Worm (Caenorhabditis elegans) whole organism, midembryonic: ENCODE measurements around the gene T23B12.6.

Experiments used
- T22C8.4 ChIP-seq: fragments of 200-800 bp; sonication (Bioruptor generic); IDR thresholded peaks from 2 replicates; pipeline ENCODE4 v1.3.6; 2022; ENCODE audit warnings: missing genetic modification characterization, missing compliant biosample characterization
- cog-1 ChIP-seq: sonication (generic microtip); optimal IDR thresholded peaks from 2 replicates; lab custom pipeline; 2016; ENCODE audit warnings: missing genetic modification characterization, missing compliant biosample characterization
- flt-1 ChIP-seq: fragments of 200-800 bp; sonication (Bioruptor generic); IDR thresholded peaks from 2 replicates; pipeline ENCODE4 v1.3.6; 2022; ENCODE audit warnings: missing genetic modification characterization, missing compliant biosample characterization
- klf-2 ChIP-seq: fragments of 200-800 bp; sonication (Bioruptor generic); conservative IDR thresholded peaks from 2 replicates; pipeline ENCODE4 v1.3.6; 2022; ENCODE audit warnings: missing genetic modification reagents, missing genetic modification characterization, missing compliant biosample characterization
- med-1 ChIP-seq: sonication (generic microtip); optimal IDR thresholded peaks from 2 replicates; lab custom pipeline; 2017; ENCODE audit warnings: missing genetic modification characterization, mild to moderate bottlenecking, missing compliant biosample characterization, antibody characterized with exemption, missing genetic modification reagents; ENCODE audit not compliant: insufficient read depth
- ref-1 ChIP-seq: fragments of 200-800 bp; sonication (Bioruptor generic); conservative IDR thresholded peaks from 2 replicates; pipeline ENCODE4 v1.3.6; 2022; ENCODE audit warnings: missing genetic modification reagents, missing genetic modification characterization, missing compliant biosample characterization
- tab-1 ChIP-seq: fragments of 200-800 bp; sonication (Bioruptor generic); IDR thresholded peaks from 2 replicates; pipeline ENCODE4 v1.3.6; 2022; ENCODE audit warnings: missing genetic modification characterization, missing compliant biosample characterization
- ztf-23 ChIP-seq: fragments of 200-800 bp; sonication (Bioruptor generic); IDR thresholded peaks from 2 replicates; pipeline ENCODE4 v1.3.6; 2022; ENCODE audit warnings: missing genetic modification reagents, missing genetic modification characterization, missing compliant biosample characterization
- ztf-29 ChIP-seq: fragments of 200-800 bp; sonication (Bioruptor generic); IDR thresholded peaks from 2 replicates; pipeline ENCODE4 v1.3.6; 2022; ENCODE audit warnings: missing genetic modification reagents, missing genetic modification characterization, missing compliant biosample characterization

The T23B12.6 gene

ce11 chrV:8467031-8467430, 6.8 kb upstream of the T23B12.6 start, which contains the start of gene mrpl-4:
TSS of gene mrpl-4 (plus strand) at chrV:8467265.
- TF ChIP-seq med-1 (GFP tag; lab: Kevin White, UChicago): no peak
- no peak for TF ChIP-seq ztf-23 (GFP tag; lab: Robert Waterston, UW)
- no peak for TF ChIP-seq klf-2 (GFP tag; lab: Robert Waterston, UW)
- no peak for TF ChIP-seq flt-1 (GFP tag; lab: Robert Waterston, UW)
- TF ChIP-seq T22C8.4: no peak
- TF ChIP-seq ref-1: no peak
- no peak for TF ChIP-seq cog-1 (tag; lab: Kevin White, UChicago)
- no peak for TF ChIP-seq tab-1 (GFP tag; lab: Robert Waterston, UW)
- no peak for TF ChIP-seq ztf-29 (GFP tag; lab: Robert Waterston, UW)

DNA sequence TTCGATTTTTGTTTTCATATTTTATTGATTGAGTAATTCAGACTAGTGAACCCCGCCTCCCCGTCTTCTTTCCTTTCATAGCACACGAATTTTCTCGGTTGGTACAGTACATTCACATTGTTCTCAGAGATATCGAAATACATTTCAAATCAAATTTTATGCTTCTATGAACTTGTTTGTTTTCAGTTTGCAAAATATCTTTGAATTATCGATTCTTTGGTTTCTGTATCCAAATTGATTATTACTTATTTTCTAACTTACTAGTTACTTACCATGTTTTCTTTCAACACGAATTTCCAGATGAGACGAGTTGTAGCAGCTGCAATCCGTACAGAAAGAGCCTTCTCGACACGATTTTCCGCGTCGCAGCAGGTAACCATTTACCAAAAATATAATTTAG, 5.2 kb upstream of the T23B12.6 start, which contains the start of gene mrps-2:
Gene mrps-2 (plus strand): TSS at position 301 of the 400 bp plus-strand sequence.
- TF ChIP-seq ztf-29 (GFP tag; lab: Robert Waterston, UW) (no peak), ztf-23 (GFP tag; lab: Robert Waterston, UW) (no peak), tab-1 (GFP tag; lab: Robert Waterston, UW) (no peak), T22C8.4 (no peak), cog-1 (tag; lab: Kevin White, UChicago) (no peak), klf-2 (GFP tag; lab: Robert Waterston, UW) (no peak), ref-1 (no peak), flt-1 (GFP tag; lab: Robert Waterston, UW) (no peak), med-1 (GFP tag; lab: Kevin White, UChicago) (no peak)

DNA sequence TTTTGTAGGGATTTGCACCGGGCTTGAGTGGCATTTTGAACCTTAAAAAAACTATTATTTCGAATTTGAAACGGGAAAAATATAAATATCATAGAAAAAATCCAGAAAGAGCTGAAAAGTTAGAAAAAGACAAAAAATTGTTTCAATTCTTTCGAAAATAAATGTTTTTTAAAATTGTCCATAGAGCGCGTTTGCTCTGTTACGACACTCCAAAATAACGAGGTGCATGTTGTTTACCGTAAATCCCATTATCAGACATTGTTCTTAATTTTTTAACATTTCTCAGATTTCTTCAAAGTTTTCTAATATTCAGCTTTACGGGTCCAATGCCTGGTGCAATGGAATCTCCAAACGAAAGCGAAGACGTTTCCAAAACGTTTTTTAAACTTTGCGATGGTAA, 1.9 kb upstream of the T23B12.6 start, which contains the start of the genes dnj-22 and natc-1:
Gene dnj-22 (minus strand): TSS at position 47 of the 400 bp plus-strand sequence.
Gene natc-1 (plus strand): TSS at position 286 of the 400 bp plus-strand sequence.
- TF ChIP-seq flt-1 (GFP tag; lab: Robert Waterston, UW): no peak
- TF ChIP-seq cog-1 (tag; lab: Kevin White, UChicago): peak; percentile 67

DNA sequence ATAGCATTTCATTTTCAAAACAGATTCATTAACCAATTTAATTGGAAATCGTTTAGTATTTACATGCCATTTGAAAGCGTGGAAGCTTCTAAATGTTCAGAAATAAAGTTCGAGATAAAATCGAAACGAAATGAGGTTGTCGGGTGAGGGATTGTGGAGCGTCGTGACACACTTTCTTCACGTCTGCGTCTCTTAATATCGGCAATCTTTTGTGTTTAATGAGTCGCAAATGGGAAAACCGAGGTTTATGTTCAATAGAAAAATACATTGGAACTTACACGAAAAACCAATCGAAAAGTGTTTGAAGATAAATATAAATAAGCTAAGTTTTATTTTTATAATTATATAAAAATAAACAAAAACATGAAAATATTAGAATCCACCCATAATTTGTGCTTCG, 581 bp upstream of the T23B12.6 start:
- no peak for TF ChIP-seq tab-1 (GFP tag; lab: Robert Waterston, UW)
- TF ChIP-seq med-1 (GFP tag; lab: Kevin White, UChicago): no peak
- TF ChIP-seq klf-2 (GFP tag; lab: Robert Waterston, UW): no peak
- TF ChIP-seq cog-1 (tag; lab: Kevin White, UChicago): no peak
- TF ChIP-seq ztf-29 (GFP tag; lab: Robert Waterston, UW): no peak
- no peak for TF ChIP-seq flt-1 (GFP tag; lab: Robert Waterston, UW)
- TF ChIP-seq ref-1: no peak

DNA sequence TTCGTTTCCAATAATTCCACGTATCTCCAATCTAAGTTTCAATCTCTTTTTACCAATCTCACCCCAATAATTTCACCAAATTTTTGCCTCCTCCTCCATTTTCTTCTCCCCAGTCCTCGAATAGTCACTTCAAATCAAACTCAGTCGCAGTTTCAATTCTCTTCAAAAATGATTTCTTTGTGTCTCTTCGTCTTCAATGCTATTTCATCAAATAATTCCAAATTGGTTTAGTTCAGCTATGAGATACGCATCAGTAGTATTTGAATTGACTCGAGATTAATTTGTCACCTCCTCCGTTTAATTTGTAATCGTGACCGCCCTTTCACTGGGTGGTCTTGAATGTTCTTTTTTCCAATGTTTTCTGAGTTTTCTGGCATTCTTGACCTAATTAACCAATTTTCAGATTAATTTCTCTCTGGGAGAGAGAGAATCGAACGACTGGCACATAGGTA, 5.2 kb downstream of the T23B12.6 start, which contains the start of gene T23B12.11:
Gene T23B12.11 (plus strand): TSS at position 402 of the 452 bp plus-strand sequence.
- TF ChIP-seq ztf-29 (GFP tag; lab: Robert Waterston, UW): no peak
- no peak for TF ChIP-seq klf-2 (GFP tag; lab: Robert Waterston, UW)
- TF ChIP-seq T22C8.4: no peak
- no peak for TF ChIP-seq med-1 (GFP tag; lab: Kevin White, UChicago)
- no peak for TF ChIP-seq cog-1 (tag; lab: Kevin White, UChicago)
- no peak for TF ChIP-seq ref-1
- no peak for TF ChIP-seq tab-1 (GFP tag; lab: Robert Waterston, UW)
- no peak for TF ChIP-seq ztf-23 (GFP tag; lab: Robert Waterston, UW)
- TF ChIP-seq flt-1 (GFP tag; lab: Robert Waterston, UW): no peak

DNA sequence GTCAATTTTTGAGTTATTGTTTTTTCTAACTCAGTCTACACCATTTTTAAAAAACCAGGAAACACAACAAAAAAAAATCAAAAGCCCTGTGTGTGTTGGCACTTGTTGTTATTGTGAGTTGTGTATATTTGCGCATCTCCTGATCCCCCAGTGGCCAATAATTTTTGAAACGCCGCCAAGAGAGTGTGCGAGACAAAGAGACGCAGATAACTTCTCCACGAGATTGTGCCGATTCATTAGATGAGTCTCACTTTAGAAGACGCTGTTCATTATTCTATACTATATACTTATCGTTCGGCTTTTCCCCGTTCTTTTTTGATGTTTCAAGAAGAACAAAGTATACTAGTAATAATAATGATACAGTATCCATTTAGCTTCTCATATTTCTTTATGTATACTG, 9.5 kb downstream of the T23B12.6 start:
- TF ChIP-seq tab-1 (GFP tag; lab: Robert Waterston, UW): no peak
- TF ChIP-seq klf-2 (GFP tag; lab: Robert Waterston, UW): no peak
- no peak for TF ChIP-seq ref-1
- no peak for TF ChIP-seq flt-1 (GFP tag; lab: Robert Waterston, UW)
- no peak for TF ChIP-seq cog-1 (tag; lab: Kevin White, UChicago)
- TF ChIP-seq ztf-23 (GFP tag; lab: Robert Waterston, UW): no peak
- no peak for TF ChIP-seq med-1 (GFP tag; lab: Kevin White, UChicago)
- TF ChIP-seq T22C8.4: no peak
- no peak for TF ChIP-seq ztf-29 (GFP tag; lab: Robert Waterston, UW)

- no peak for TF ChIP-seq flt-1 (GFP tag; lab: Robert Waterston, UW)
- no peak for TF ChIP-seq med-1 (GFP tag; lab: Kevin White, UChicago)
- no peak for TF ChIP-seq T22C8.4
- TF ChIP-seq ref-1: no peak
- TF ChIP-seq klf-2 (GFP tag; lab: Robert Waterston, UW): no peak
- no peak for TF ChIP-seq cog-1 (tag; lab: Kevin White, UChicago)
- TF ChIP-seq ztf-29 (GFP tag; lab: Robert Waterston, UW): no peak
- no peak for TF ChIP-seq tab-1 (GFP tag; lab: Robert Waterston, UW)
- no peak for TF ChIP-seq ztf-23 (GFP tag; lab: Robert Waterston, UW)
Measured at ce11 chrV:8449241-8449640, 11.0 kb downstream of the T23B12.6 start.

DNA sequence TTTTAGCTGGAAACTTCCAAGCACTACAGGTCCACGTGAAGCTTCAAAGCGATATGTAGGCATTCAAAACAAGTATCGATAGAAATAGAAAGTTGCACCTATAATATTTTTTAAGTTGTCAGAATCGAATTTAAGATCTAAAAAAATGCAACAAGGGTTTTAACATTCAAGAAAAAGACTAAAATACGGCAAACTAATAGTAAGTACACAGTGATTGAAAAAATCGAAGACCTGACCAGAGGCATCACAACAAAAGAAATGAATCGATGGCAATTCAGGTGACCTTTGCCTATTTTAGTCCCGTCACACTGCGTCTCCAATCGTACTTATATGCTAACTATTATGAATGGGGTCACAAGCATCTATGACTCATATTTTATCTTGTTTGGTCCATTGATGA, 12.3 kb downstream of the T23B12.6 start, which contains the start of gene T23B12.5:
Gene T23B12.5 (minus strand): TSS at position 101 of the 400 bp plus-strand sequence.
- TF ChIP-seq klf-2 (GFP tag; lab: Robert Waterston, UW) (no peak), flt-1 (GFP tag; lab: Robert Waterston, UW) (no peak), ref-1 (no peak), ztf-29 (GFP tag; lab: Robert Waterston, UW) (no peak), tab-1 (GFP tag; lab: Robert Waterston, UW) (no peak), cog-1 (tag; lab: Kevin White, UChicago) (no peak), ztf-23 (GFP tag; lab: Robert Waterston, UW) (no peak), T22C8.4 (no peak), med-1 (GFP tag; lab: Kevin White, UChicago) (no peak)

DNA sequence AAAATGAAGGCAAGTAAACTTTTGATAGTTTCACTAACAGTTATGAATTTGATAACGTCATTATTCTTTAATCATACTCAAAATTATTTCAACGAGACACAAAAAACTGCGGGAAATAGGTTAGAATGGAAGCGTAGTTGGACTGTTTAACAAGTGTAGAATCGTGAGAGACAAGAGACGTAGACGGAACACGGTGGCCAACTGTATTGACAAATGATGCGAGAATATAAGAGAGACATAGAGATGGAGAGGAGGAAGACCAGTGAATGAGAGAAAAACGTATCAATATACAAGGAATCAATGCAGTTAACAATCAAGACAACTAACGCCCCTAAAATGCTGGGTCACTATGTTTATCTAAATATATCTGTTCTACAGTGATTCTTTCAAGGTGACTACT, 14.6 kb downstream of the T23B12.6 start:
- TF ChIP-seq ref-1 (no peak), flt-1 (GFP tag; lab: Robert Waterston, UW) (no peak)
